Worm (Caenorhabditis elegans) whole organism, late embryonic: ENCODE measurements around the gene F46C5.9.

ENCODE experiments used
- C38D4.7 ChIP-seq: fragments of 200-800 bp; sonication (Bioruptor generic); optimal IDR thresholded peaks from 2 replicates; lab custom pipeline; 2018; ENCODE audit warnings: mild to moderate bottlenecking, missing genetic modification characterization, moderate library complexity, missing compliant biosample characterization
- elt-4 ChIP-seq: sonication (generic microtip); optimal IDR thresholded peaks from 2 replicates; lab custom pipeline; 2016; ENCODE audit warnings: missing genetic modification characterization, missing compliant biosample characterization
- lin-11 ChIP-seq: fragments of 200-800 bp; sonication (Bioruptor generic); optimal IDR thresholded peaks from 2 replicates; lab custom pipeline; 2018; ENCODE audit warnings: mild to moderate bottlenecking, missing genetic modification characterization, missing compliant biosample characterization
- tbx-2 ChIP-seq: sonication (generic microtip); optimal IDR thresholded peaks from 2 replicates; lab custom pipeline; 2016; ENCODE audit warnings: missing genetic modification characterization, missing compliant biosample characterization
- unc-42 ChIP-seq: sonication (generic microtip); optimal IDR thresholded peaks from 2 replicates; lab custom pipeline; 2016; ENCODE audit warnings: missing genotype, missing genetic modification characterization, missing compliant biosample characterization

- no peak for TF ChIP-seq elt-4 (tag; lab: Kevin White, UChicago)
- no peak for TF ChIP-seq lin-11 (tag; lab: Kevin White, UChicago)
- TF ChIP-seq tbx-2 (tag; lab: Kevin White, UChicago): no peak
- no peak for TF ChIP-seq unc-42 (tag; lab: Kevin White, UChicago)
- no peak for TF ChIP-seq C38D4.7 (GFP tag; lab: Kevin White, UChicago)
Observed at ce11 chrII:8811825-8812224, 1.3 kb upstream of the F46C5.9 start.
